Worm (Caenorhabditis elegans) whole organism, L4/young adult: ENCODE results near the gene F21C10.19.

ENCODE experiments used
- W03F9.2 ChIP-seq: fragments of 150-350 bp; optimal IDR thresholded peaks from 2 replicates; lab custom pipeline; 2014; ENCODE audit warnings: missing biosample characterization, missing genetic modification characterization
- dao-5 ChIP-seq: sonication (generic microtip); optimal IDR thresholded peaks from 2 replicates; lab custom pipeline; 2016; ENCODE audit warnings: missing genotype, missing genetic modification characterization, moderate library complexity, missing compliant biosample characterization
- him-1 ChIP-seq: sonication (generic microtip); optimal IDR thresholded peaks from 2 replicates; lab custom pipeline; 2016; ENCODE audit warnings: missing genotype, missing genetic modification reagents, missing genetic modification characterization, missing compliant biosample characterization

- TF ChIP-seq him-1 (no peak), dao-5 (tag; lab: Kevin White, UChicago) (no peak), W03F9.2 (no peak)
Observed at ce11 chrV:9137618-9138017, 6.8 kb downstream of the F21C10.19 start, which contains the start of gene pitr-2.
